Worm (Caenorhabditis elegans) whole organism, L1 larva: Measurements from ENCODE around the gene dhs-13.

Experiments used
- blmp-1 ChIP-seq: fragments of 150-350 bp; optimal IDR thresholded peaks from 2 replicates; lab custom pipeline; 2014; ENCODE audit warnings: missing biosample characterization, missing genetic modification characterization
- elt-2 ChIP-seq: sonication (generic microtip); optimal IDR thresholded peaks from 2 replicates; lab custom pipeline; 2016; ENCODE audit warnings: missing genetic modification characterization, mild to moderate bottlenecking, inconsistent platforms, missing compliant biosample characterization, missing genetic modification reagents
- fos-1 ChIP-seq: fragments of 150-350 bp; optimal IDR thresholded peaks from 2 replicates; lab custom pipeline; 2014; ENCODE audit warnings: missing biosample characterization, missing genetic modification characterization
- hlh-4 ChIP-seq: sonication (generic microtip); optimal IDR thresholded peaks from 2 replicates; lab custom pipeline; 2016; ENCODE audit warnings: mild to moderate bottlenecking, missing genetic modification characterization, missing compliant biosample characterization
- lsy-2 ChIP-seq, 2 experiments: fragments of 150-350 bp; optimal IDR thresholded peaks; 2 replicates each; lab custom pipeline; 2014; ENCODE audit warnings: missing biosample characterization in 2 of 2, missing genetic modification characterization in 2 of 2
- mep-1 ChIP-seq: fragments of 150-350 bp; optimal IDR thresholded peaks from 2 replicates; lab custom pipeline; 2014; ENCODE audit warnings: missing biosample characterization, missing genetic modification characterization
- tbx-2 ChIP-seq: sonication (generic microtip); optimal IDR thresholded peaks from 2 replicates; lab custom pipeline; 2016; ENCODE audit warnings: missing genetic modification characterization, missing compliant biosample characterization
- ztf-11 ChIP-seq, 2 experiments: sonication (generic microtip); optimal IDR thresholded peaks; 2 replicates each; lab custom pipeline; 2016 to 2017; ENCODE audit warnings: missing genetic modification characterization in 2 of 2, missing biosample characterization in 1 of 2, missing compliant biosample characterization in 1 of 2

DNA sequence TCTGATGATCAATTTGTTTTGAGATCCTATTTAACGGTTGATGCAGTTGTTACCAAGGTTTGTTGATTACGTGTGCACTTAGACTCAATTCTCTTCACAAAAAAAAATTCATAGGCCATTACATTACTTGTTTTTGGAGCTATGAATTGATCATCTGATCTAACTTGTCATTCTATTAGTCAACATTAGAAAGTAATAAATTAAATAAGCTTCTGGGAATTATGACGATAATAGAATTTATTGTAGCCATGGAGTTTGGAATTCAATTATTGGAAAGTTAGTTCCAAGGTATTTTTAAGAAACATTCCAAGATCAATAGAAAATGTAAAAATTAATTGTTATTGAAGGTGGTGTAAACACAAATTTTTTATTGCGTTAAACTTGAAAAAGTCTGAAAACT, 53.3 kb downstream of the dhs-13 start:
- no peak for TF ChIP-seq elt-2 (tag; lab: Kevin White, UChicago)
- TF ChIP-seq blmp-1 (tag; lab: Kevin White, UChicago), result no peak
- no peak for TF ChIP-seq lsy-2 (tag; optimal IDR thresholded peaks at IDR 0.05; lab: Kevin White, UChicago)
- TF ChIP-seq fos-1 (tag; lab: Kevin White, UChicago), result no peak
- no peak for TF ChIP-seq mep-1 (tag; lab: Kevin White, UChicago)
- no peak for TF ChIP-seq hlh-4 (tag; lab: Kevin White, UChicago)
- no peak for TF ChIP-seq tbx-2 (tag; lab: Kevin White, UChicago)
- TF ChIP-seq ztf-11 (tag; optimal IDR thresholded peaks at IDR 0.05; lab: Kevin White, UChicago), result no peak
